Worm (Caenorhabditis elegans): Measurements from ENCODE around the gene B0303.7.

- TF ChIP-seq unc-62 (GFP tag; optimal IDR thresholded peaks at IDR 0.05): no peak
- TF ChIP-seq bed-3 (GFP tag; optimal IDR thresholded peaks at IDR 0.05): no peak
- no peak for TF ChIP-seq lin-13 (tag; optimal IDR thresholded peaks at IDR 0.05)
- no peak for TF ChIP-seq ztf-11 (tag; optimal IDR thresholded peaks at IDR 0.05)
- no peak for TF ChIP-seq nhr-12 (tag; optimal IDR thresholded peaks at IDR 0.05)
- TF ChIP-seq ces-1 (GFP tag; optimal IDR thresholded peaks at IDR 0.05): no peak
- no peak for TF ChIP-seq lin-32 (GFP tag; optimal IDR thresholded peaks at IDR 0.05)
Measured at ce11 chrIII:8685590-8686240, 7.7 kb upstream of the B0303.7 start.
